Fruit fly (Drosophila melanogaster): ENCODE data around the gene Asciz.
A peak's percentile ranks its signal among the peaks of the same experiment; 100 is the strongest.

The Asciz gene

DNA sequence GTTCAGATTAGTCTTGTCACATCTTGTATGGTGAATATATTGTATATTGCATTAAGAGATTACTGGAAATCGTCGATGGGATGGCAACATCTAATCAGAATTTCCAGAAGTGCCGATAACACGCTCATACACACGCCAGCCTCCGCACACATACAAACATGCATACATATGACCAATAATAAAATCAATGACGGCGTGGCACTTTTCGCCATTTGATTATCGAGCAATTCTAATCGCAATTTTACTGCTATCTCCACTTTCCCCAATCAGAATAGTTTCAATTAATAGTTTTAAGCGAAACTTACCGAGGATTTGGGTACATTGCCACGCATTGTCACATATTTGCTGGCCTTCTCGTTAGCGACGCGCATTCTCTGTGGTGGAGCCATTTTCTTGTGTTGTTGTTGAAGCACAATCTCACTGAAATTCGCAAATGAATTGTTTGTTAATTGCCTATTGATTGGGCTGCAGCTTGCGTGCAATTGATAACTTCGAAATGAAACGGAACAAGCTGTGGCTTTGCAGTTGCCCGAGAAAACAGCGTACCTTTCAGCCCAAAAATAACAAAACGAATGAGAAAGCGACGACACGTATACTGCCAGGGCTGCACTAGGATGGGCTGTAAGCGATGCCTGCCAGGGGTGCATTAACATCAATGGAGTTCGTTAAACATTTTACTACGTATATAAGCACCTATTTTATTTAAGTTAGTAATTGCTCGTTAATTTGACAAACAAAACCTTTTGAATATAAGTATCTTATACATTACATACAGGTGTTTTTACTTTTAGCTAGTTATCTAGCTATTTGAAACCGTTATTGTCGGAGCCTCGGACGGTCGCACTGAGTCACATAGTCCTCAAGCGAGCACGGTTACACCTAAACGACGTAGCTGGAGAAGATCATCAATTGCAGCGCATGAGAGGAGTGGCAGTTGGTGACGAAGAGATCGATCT, 32.7 kb upstream of the Asciz start, which contains the start of the genes CG32276 and gry (continued):
- no peak for TF ChIP-seq gro (GFP tag; optimal IDR thresholded peaks at IDR 0.05)
- peak; percentile 86 for TF ChIP-seq CG1603 (tag; optimal IDR thresholded peaks at IDR 0.05)
- peak; percentile 67 for TF ChIP-seq CrebB (tag; optimal IDR thresholded peaks at IDR 0.05)
- TF ChIP-seq Gug (GFP tag; IDR thresholded peaks at IDR 0.05), result peak; percentile 68; the same call in 2 of the 4 replicates
- peak; percentile 91 for TF ChIP-seq CG15514 (GFP tag; optimal IDR thresholded peaks at IDR 0.05)
- TF ChIP-seq Dad (GFP tag; optimal IDR thresholded peaks at IDR 0.05), result peak; percentile 68
- TF ChIP-seq CG3407 (GFP tag; optimal IDR thresholded peaks at IDR 0.05), result peak; percentile 33
- TF ChIP-seq NfI (GFP tag; optimal IDR thresholded peaks at IDR 0.05), result peak; percentile 73
- TF ChIP-seq crc (GFP tag; optimal IDR thresholded peaks at IDR 0.05), result peak; percentile 48
- peak; percentile 92 for TF ChIP-seq Sin3A (optimal IDR thresholded peaks at IDR 0.05)
- TF ChIP-seq dmrt99B (tag; optimal IDR thresholded peaks at IDR 0.05), result no peak
- TF ChIP-seq tap (tag; optimal IDR thresholded peaks at IDR 0.05), result peak; percentile 63
- TF ChIP-seq CG12659 (GFP tag; optimal IDR thresholded peaks at IDR 0.05), result peak; percentile 89
- TF ChIP-seq CG4730 (GFP tag; IDR thresholded peaks at IDR 0.05), result peak; percentile 47
- peak in 1 of 2 experiments; percentile 83 for TF ChIP-seq Pdp1 (GFP tag; optimal IDR thresholded peaks at IDR 0.05)
- peak; percentile 42 for TF ChIP-seq exex (tag; optimal IDR thresholded peaks at IDR 0.05)
- peak; percentile 18 for TF ChIP-seq fd102C (GFP tag; optimal IDR thresholded peaks at IDR 0.05)
- peak; percentile 62 for TF ChIP-seq stc (GFP tag; IDR thresholded peaks at IDR 0.05)
- peak; percentile 88 for TF ChIP-seq lilli (GFP tag; optimal IDR thresholded peaks at IDR 0.05)
- TF ChIP-seq Bteb2 (GFP tag; optimal IDR thresholded peaks at IDR 0.05), result peak; percentile 79
- TF ChIP-seq CG9817 (tag; optimal IDR thresholded peaks at IDR 0.05), result peak; percentile 67
- TF ChIP-seq luna (GFP tag; optimal IDR thresholded peaks at IDR 0.05), result no peak
- TF ChIP-seq nerfin-2 (GFP tag; IDR thresholded peaks at IDR 0.05; ENCODE audit: partially characterized antibody), result no peak
- no peak for TF ChIP-seq CG10654 (GFP tag; optimal IDR thresholded peaks at IDR 0.05)
- TF ChIP-seq dysf (GFP tag; IDR thresholded peaks at IDR 0.05), result peak; percentile 74
- TF ChIP-seq corto (GFP tag; optimal IDR thresholded peaks at IDR 0.05), result no peak
- TF ChIP-seq wdn (GFP tag; IDR thresholded peaks at IDR 0.05), result 0 out of 2 replicates have a peak, but pooled peaks have one; percentile 8
- peak; percentile 33 for TF ChIP-seq NK7.1 (GFP tag; optimal IDR thresholded peaks at IDR 0.05)
- TF ChIP-seq CG15601 (tag; optimal IDR thresholded peaks at IDR 0.05), result no peak
- TF ChIP-seq Camta (GFP tag; optimal IDR thresholded peaks at IDR 0.05), result peak; percentile 42
- peak; percentile 48 for TF ChIP-seq emc (GFP tag; optimal IDR thresholded peaks at IDR 0.05)
- no peak for TF ChIP-seq Vsx1 (GFP tag; optimal IDR thresholded peaks at IDR 0.05)
- TF ChIP-seq lbe (GFP tag; optimal IDR thresholded peaks at IDR 0.05), result peak; percentile 73
- TF ChIP-seq en (GFP tag; optimal IDR thresholded peaks at IDR 0.05), result peak; percentile 53
- TF ChIP-seq kah (GFP tag; optimal IDR thresholded peaks at IDR 0.05), result no peak
- TF ChIP-seq CG2116 (GFP tag; optimal IDR thresholded peaks at IDR 0.05), result peak; percentile 93
- TF ChIP-seq Sox102F (GFP tag; optimal IDR thresholded peaks at IDR 0.05), result no peak
- TF ChIP-seq fd64A (GFP tag; optimal IDR thresholded peaks at IDR 0.05), result no peak
- peak; percentile 5 for TF ChIP-seq TFAM (GFP tag; optimal IDR thresholded peaks at IDR 0.05)
- peak; percentile 65; the same call in 2 of the 3 replicates for TF ChIP-seq CG11093 (GFP tag; IDR thresholded peaks at IDR 0.05)
- peak; percentile 53 for TF ChIP-seq CG3838 (GFP tag; optimal IDR thresholded peaks at IDR 0.05)
- TF ChIP-seq CG13287 (GFP tag; IDR thresholded peaks at IDR 0.05; ENCODE audit: partially characterized antibody), result peak; percentile 63; the same call in 1 of the 2 replicates
- no peak for TF ChIP-seq eve (GFP tag; optimal IDR thresholded peaks at IDR 0.05)
- TF ChIP-seq Hr3 (GFP tag; optimal IDR thresholded peaks at IDR 0.05), result peak; percentile 70
- TF ChIP-seq CG13894 (tag; optimal IDR thresholded peaks at IDR 0.05), result no peak
- peak; percentile 64 for TF ChIP-seq Elba2 (GFP tag; optimal IDR thresholded peaks at IDR 0.05)
- peak; percentile 82 for TF ChIP-seq CG10267 (tag; optimal IDR thresholded peaks at IDR 0.05)
- TF ChIP-seq MBD-R2 (GFP tag; IDR thresholded peaks at IDR 0.05), result peak; percentile 85
